Fruit fly (Drosophila melanogaster) whole organism, embryonic: ENCODE results near the gene Hayan.

Source experiments
- Abd-B ChIP-seq: fragments of 200-800 bp; sonication (Bioruptor generic); optimal IDR thresholded peaks from 2 replicates; lab custom pipeline; 2018; ENCODE audit warnings: missing biosample characterization, mild to moderate bottlenecking, missing genetic modification characterization, moderate library complexity
- CG10147 ChIP-seq: fragments of 200-800 bp; sonication (Bioruptor generic); optimal IDR thresholded peaks from 2 replicates; lab custom pipeline; 2019; ENCODE audit warnings: missing biosample characterization, mild to moderate bottlenecking, missing genetic modification characterization, moderate library complexity
- CG1024 ChIP-seq: fragments of 200-800 bp; sonication (Bioruptor generic); IDR thresholded peaks from 2 replicates; pipeline ENCODE4 v1.3.6; 2022; ENCODE audit warnings: missing biosample characterization, missing genetic modification characterization
- CG11560 ChIP-seq: fragments of 200-800 bp; sonication (Bioruptor generic); IDR thresholded peaks from 3 replicates; pipeline ENCODE4 v1.3.6; 2022; ENCODE audit warnings: missing biosample characterization, missing genetic modification characterization
- CG14050 ChIP-seq: fragments of 200-800 bp; sonication (Bioruptor generic); IDR thresholded peaks from 3 replicates; pipeline ENCODE4 v1.3.6; 2022; ENCODE audit warnings: missing biosample characterization, missing genetic modification characterization
- CG1603 ChIP-seq: fragments of 200-800 bp; sonication (Bioruptor generic); optimal IDR thresholded peaks from 2 replicates; lab custom pipeline; 2019; ENCODE audit warnings: missing biosample characterization, mild to moderate bottlenecking, missing genetic modification characterization, moderate library complexity
- CG17186 ChIP-seq: fragments of 200-800 bp; sonication (Bioruptor generic); optimal IDR thresholded peaks from 3 replicates; lab custom pipeline; 2017; ENCODE audit warnings: missing biosample characterization, missing genetic modification reagents, missing genetic modification characterization
- CG17568 ChIP-seq: fragments of 200-800 bp; sonication (Bioruptor generic); optimal IDR thresholded peaks from 2 replicates; lab custom pipeline; 2018; ENCODE audit warnings: missing biosample characterization, mild to moderate bottlenecking, missing genetic modification characterization, moderate library complexity
- CG1832 ChIP-seq: fragments of 200-800 bp; sonication (Bioruptor generic); optimal IDR thresholded peaks from 2 replicates; lab custom pipeline; 2017; ENCODE audit warnings: missing biosample characterization, mild to moderate bottlenecking, missing genetic modification characterization, inconsistent platforms
- CG2120 ChIP-seq: fragments of 200-800 bp; sonication (Bioruptor generic); optimal IDR thresholded peaks from 3 replicates; lab custom pipeline; 2016; ENCODE audit warnings: missing biosample characterization, missing genetic modification characterization
- CG32532 ChIP-seq: fragments of 200-800 bp; sonication (Bioruptor generic); IDR thresholded peaks from 2 replicates; pipeline ENCODE4 v1.3.6; 2022; ENCODE audit warnings: missing biosample characterization, missing genetic modification characterization
- CG6791 ChIP-seq: fragments of 200-800 bp; sonication (Bioruptor generic); IDR thresholded peaks from 3 replicates; pipeline ENCODE4 v1.3.6; 2022; ENCODE audit warnings: missing biosample characterization, missing genetic modification characterization; ENCODE audit not compliant: partially characterized antibody
- CG7928 ChIP-seq: fragments of 200-800 bp; sonication (Bioruptor generic); optimal IDR thresholded peaks from 2 replicates; lab custom pipeline; 2017; ENCODE audit warnings: missing biosample characterization, mild to moderate bottlenecking, missing genetic modification characterization
- CG9215 ChIP-seq: fragments of 200-800 bp; sonication (Bioruptor generic); IDR thresholded peaks from 2 replicates; pipeline ENCODE4 v1.3.6; 2022; ENCODE audit warnings: missing biosample characterization, missing genetic modification characterization
- Dfd ChIP-seq, 2 experiments: fragments of >200 bp; optimal IDR thresholded peaks; 2 replicates each; lab custom pipeline; 2017; ENCODE audit warnings: missing biosample characterization in 2 of 2, missing genetic modification characterization in 2 of 2
- Dref ChIP-seq: fragments of 200-800 bp; sonication (Bioruptor generic); IDR thresholded peaks from 2 replicates; pipeline ENCODE4 v1.3.6; 2022; ENCODE audit warnings: missing biosample characterization, missing genetic modification characterization
- GATAe ChIP-seq: fragments of 200-800 bp; sonication (Bioruptor generic); conservative IDR thresholded peaks from 2 replicates; pipeline ENCODE4 v1.3.6; 2022; ENCODE audit warnings: missing biosample characterization, missing genetic modification characterization
- Hand ChIP-seq: fragments of 200-800 bp; sonication (Bioruptor generic); optimal IDR thresholded peaks from 2 replicates; lab custom pipeline; 2017; ENCODE audit warnings: mild to moderate bottlenecking, missing biosample characterization, missing genetic modification reagents, missing genetic modification characterization
- MBD-R2 ChIP-seq: fragments of 200-800 bp; sonication (Bioruptor generic); IDR thresholded peaks from 2 replicates; pipeline ENCODE4 v1.3.6; 2022; ENCODE audit warnings: missing biosample characterization, missing genetic modification characterization
- Meics ChIP-seq: fragments of 200-800 bp; sonication (Bioruptor generic); optimal IDR thresholded peaks from 2 replicates; lab custom pipeline; 2017; ENCODE audit warnings: missing biosample characterization, mild to moderate bottlenecking, missing genetic modification characterization
- NC2β ChIP-seq: fragments of 200-800 bp; sonication (Bioruptor generic); optimal IDR thresholded peaks from 2 replicates; lab custom pipeline; 2016; ENCODE audit warnings: missing biosample characterization, missing genetic modification characterization
- PHDP ChIP-seq: fragments of 200-800 bp; sonication (Bioruptor generic); optimal IDR thresholded peaks from 3 replicates; lab custom pipeline; 2018; ENCODE audit warnings: missing biosample characterization, mild to moderate bottlenecking, missing genetic modification characterization, moderate library complexity
- Poxn ChIP-seq: fragments of 200-800 bp; sonication (Bioruptor generic); IDR thresholded peaks from 2 replicates; pipeline ENCODE4 v1.3.6; 2022; ENCODE audit warnings: missing biosample characterization, missing genetic modification characterization
- Rx ChIP-seq: fragments of 200-800 bp; sonication (Bioruptor generic); IDR thresholded peaks from 2 replicates; pipeline ENCODE4 v1.3.6; 2022; ENCODE audit warnings: missing biosample characterization, missing genetic modification characterization
- TFAM ChIP-seq: fragments of 200-800 bp; sonication (Bioruptor generic); optimal IDR thresholded peaks from 2 replicates; lab custom pipeline; 2017; ENCODE audit warnings: missing biosample characterization, missing genetic modification characterization, inconsistent platforms
- abd-A ChIP-seq: fragments of 200-800 bp; sonication (Bioruptor generic); optimal IDR thresholded peaks from 3 replicates; lab custom pipeline; 2019; ENCODE audit warnings: missing biosample characterization, mild to moderate bottlenecking, missing genetic modification characterization, moderate library complexity
- ara ChIP-seq: fragments of 200-800 bp; sonication (Bioruptor generic); IDR thresholded peaks from 2 replicates; pipeline ENCODE4 v1.3.6; 2022; ENCODE audit warnings: missing biosample characterization, missing genetic modification characterization
- bab2 ChIP-seq: fragments of 200-800 bp; sonication (Bioruptor generic); optimal IDR thresholded peaks from 2 replicates; lab custom pipeline; 2016; ENCODE audit warnings: missing biosample characterization, missing genetic modification characterization
- br ChIP-seq: fragments of >200 bp; optimal IDR thresholded peaks from 2 replicates; lab custom pipeline; 2017
- btn ChIP-seq: fragments of 200-800 bp; sonication (Bioruptor generic); optimal IDR thresholded peaks from 2 replicates; lab custom pipeline; 2016; ENCODE audit warnings: missing biosample characterization, missing genetic modification characterization
- cwo ChIP-seq: fragments of 200-800 bp; sonication (Bioruptor generic); optimal IDR thresholded peaks from 3 replicates; lab custom pipeline; 2017; ENCODE audit warnings: missing biosample characterization, missing genetic modification characterization, mild to moderate bottlenecking, moderate library complexity, missing genetic modification reagents
- ems ChIP-seq: fragments of 200-800 bp; sonication (Bioruptor generic); optimal IDR thresholded peaks from 3 replicates; lab custom pipeline; 2016; ENCODE audit warnings: missing biosample characterization, missing genetic modification characterization
- fd3F ChIP-seq: fragments of 200-800 bp; sonication (Bioruptor generic); optimal IDR thresholded peaks from 2 replicates; lab custom pipeline; 2018; ENCODE audit warnings: missing biosample characterization, mild to moderate bottlenecking, missing genetic modification characterization, moderate library complexity
- gcm ChIP-seq: fragments of 200-800 bp; sonication (Bioruptor generic); optimal IDR thresholded peaks from 2 replicates; lab custom pipeline; 2019; ENCODE audit warnings: missing biosample characterization, mild to moderate bottlenecking, missing genetic modification characterization, moderate library complexity
- gfzf ChIP-seq: fragments of 200-800 bp; sonication (Bioruptor generic); optimal IDR thresholded peaks from 2 replicates; lab custom pipeline; 2016; ENCODE audit warnings: missing biosample characterization, mild to moderate bottlenecking, missing genetic modification characterization, moderate library complexity
- gsb ChIP-seq: fragments of 200-800 bp; sonication (Bioruptor generic); IDR thresholded peaks from 2 replicates; pipeline ENCODE4 v1.3.6; 2022; ENCODE audit warnings: missing biosample characterization, missing genetic modification characterization
- luna ChIP-seq: fragments of 200-800 bp; sonication (Bioruptor generic); optimal IDR thresholded peaks from 2 replicates; lab custom pipeline; 2016; ENCODE audit warnings: missing biosample characterization, missing genetic modification characterization
- maf-S ChIP-seq: fragments of 200-800 bp; sonication (Bioruptor generic); optimal IDR thresholded peaks from 2 replicates; lab custom pipeline; 2016; ENCODE audit warnings: missing biosample characterization, missing genetic modification characterization
- nerfin-2 ChIP-seq: fragments of 200-800 bp; sonication (Bioruptor generic); IDR thresholded peaks from 2 replicates; pipeline ENCODE4 v1.3.6; 2022; ENCODE audit warnings: missing biosample characterization, missing genetic modification characterization; ENCODE audit not compliant: partially characterized antibody
- oc ChIP-seq: fragments of 200-800 bp; sonication (Bioruptor generic); optimal IDR thresholded peaks from 2 replicates; lab custom pipeline; 2018; ENCODE audit warnings: missing biosample characterization, mild to moderate bottlenecking, missing genetic modification characterization, moderate library complexity
- prd ChIP-seq, 3 experiments: fragments of >200 bp in 2 of 3; fragments of 200-800 bp in 1 of 3; sonication (Bioruptor generic) in 1 of 3; optimal IDR thresholded peaks in 2 of 3; IDR thresholded peaks in 1 of 3; 2 replicates in 2 of 3; 3 replicates in 1 of 3; pipeline versions ENCODE4 v1.3.6 to Lab custom; 2017 to 2022; ENCODE audit warnings: missing biosample characterization in 1 of 3, missing genetic modification characterization in 1 of 3
- ranshi ChIP-seq: fragments of 200-800 bp; sonication (Bioruptor generic); IDR thresholded peaks from 2 replicates; pipeline ENCODE4 v1.3.6; 2022; ENCODE audit warnings: missing biosample characterization, missing genetic modification characterization
- sd ChIP-seq: fragments of 200-800 bp; sonication (Bioruptor generic); optimal IDR thresholded peaks from 3 replicates; lab custom pipeline; 2018; ENCODE audit warnings: missing biosample characterization, mild to moderate bottlenecking, missing genetic modification characterization, moderate library complexity
- slbo ChIP-seq: fragments of 200-800 bp; sonication (Bioruptor generic); IDR thresholded peaks from 2 replicates; pipeline ENCODE4 v1.3.6; 2022; ENCODE audit warnings: missing biosample characterization, missing genetic modification characterization
- ssp ChIP-seq: fragments of 200-800 bp; sonication (Bioruptor generic); IDR thresholded peaks from 2 replicates; pipeline ENCODE4 v1.3.6; 2022; ENCODE audit warnings: missing biosample characterization, missing genetic modification characterization
- tin ChIP-seq: fragments of 200-800 bp; sonication (Bioruptor generic); optimal IDR thresholded peaks from 3 replicates; lab custom pipeline; 2016; ENCODE audit warnings: missing biosample characterization, missing genetic modification characterization
- trem ChIP-seq: fragments of 200-800 bp; optimal IDR thresholded peaks from 3 replicates; lab custom pipeline; 2019; ENCODE audit warnings: missing biosample characterization, mild to moderate bottlenecking, missing genetic modification characterization, moderate library complexity
- wdn ChIP-seq: fragments of 200-800 bp; sonication (Bioruptor generic); IDR thresholded peaks from 2 replicates; pipeline ENCODE4 v1.3.6; 2022; ENCODE audit warnings: missing biosample characterization, missing genetic modification characterization
- z ChIP-seq: fragments of 200-800 bp; sonication (Bioruptor generic); IDR thresholded peaks from 3 replicates; pipeline ENCODE4 v1.3.6; 2022; ENCODE audit warnings: missing biosample characterization, missing genetic modification characterization
- zf30C ChIP-seq: fragments of 200-800 bp; sonication (Bioruptor generic); optimal IDR thresholded peaks from 3 replicates; lab custom pipeline; 2018; ENCODE audit warnings: missing biosample characterization, mild to moderate bottlenecking, missing genetic modification characterization

Gene Hayan

dm6 chrX:18524594-18525266 lies 41.2 kb upstream of the Hayan start (continued):
- TF ChIP-seq GATAe (GFP tag; lab: Robert Waterston, UW), result no peak
- TF ChIP-seq br, result no peak
- no peak for TF ChIP-seq Dref (GFP tag; lab: Robert Waterston, UW)
- no peak for TF ChIP-seq CG1024 (GFP tag; lab: Robert Waterston, UW)
- TF ChIP-seq CG1832 (GFP tag; lab: Kevin White, UChicago), result no peak
- TF ChIP-seq sd (tag; lab: Kevin White, UChicago), result no peak
- 0 out of 2 replicates have a peak, but pooled peaks have one; percentile 8 for TF ChIP-seq CG32532 (GFP tag; lab: Robert Waterston, UW)
- TF ChIP-seq CG9215, result no peak
- no peak for TF ChIP-seq oc (tag; lab: Kevin White, UChicago)
- no peak for TF ChIP-seq slbo
- TF ChIP-seq Rx (GFP tag; lab: Robert Waterston, UW), result no peak
- TF ChIP-seq z (GFP tag; lab: Robert Waterston, UW), result peak; percentile 45; the same call in 1 of the 3 replicates
- TF ChIP-seq gsb (GFP tag; lab: Robert Waterston, UW), result no peak
- TF ChIP-seq CG17186 (GFP tag; lab: Kevin White, UChicago), result no peak
- peak; percentile 25 for TF ChIP-seq PHDP
- TF ChIP-seq btn (GFP tag; lab: Kevin White, UChicago), result no peak
- no peak for TF ChIP-seq Dfd (GFP tag; optimal IDR thresholded peaks at IDR 0.05; lab: Kevin White, UChicago)
- TF ChIP-seq maf-S, result no peak
- TF ChIP-seq Hand (GFP tag; lab: Kevin White, UChicago), result no peak
- no peak for TF ChIP-seq zf30C (GFP tag; lab: Kevin White, UChicago)
- no peak for TF ChIP-seq CG2120 (GFP tag; lab: Kevin White, UChicago)
- no peak for TF ChIP-seq gfzf (GFP tag; lab: Kevin White, UChicago)
- no peak for TF ChIP-seq NC2β (GFP tag; lab: Kevin White, UChicago)
- TF ChIP-seq gcm (GFP tag; lab: Kevin White, UChicago), result peak; percentile 24
- TF ChIP-seq ranshi (GFP tag; lab: Robert Waterston, UW), result no peak
- TF ChIP-seq ssp (GFP tag; lab: Robert Waterston, UW), result no peak
- TF ChIP-seq CG7928 (GFP tag; lab: Kevin White, UChicago), result no peak
- TF ChIP-seq bab2 (GFP tag; lab: Kevin White, UChicago), result no peak
- TF ChIP-seq abd-A (tag; lab: Kevin White, UChicago), result no peak
- no peak for TF ChIP-seq nerfin-2 (GFP tag; lab: Robert Waterston, UW)
- no peak for TF ChIP-seq wdn
- TF ChIP-seq luna (GFP tag; lab: Kevin White, UChicago), result no peak
- TF ChIP-seq CG17568 (GFP tag; lab: Kevin White, UChicago), result no peak
- TF ChIP-seq MBD-R2 (GFP tag; lab: Robert Waterston, UW), result no peak
- TF ChIP-seq TFAM, result no peak
- TF ChIP-seq Poxn (GFP tag; lab: Robert Waterston, UW), result no peak
- no peak for TF ChIP-seq CG11560
- TF ChIP-seq ems (GFP tag; lab: Kevin White, UChicago), result no peak
- TF ChIP-seq tin (GFP tag; lab: Kevin White, UChicago), result peak; percentile 40
- no peak for TF ChIP-seq prd (optimal IDR thresholded peaks at IDR 0.05; lab: Kevin White, UChicago)
- peak; percentile 45; the same call in 1 of the 3 replicates for TF ChIP-seq prd (GFP tag; IDR thresholded peaks at IDR 0.05; lab: Robert Waterston, UW)
- TF ChIP-seq Abd-B (GFP tag; lab: Kevin White, UChicago), result peak; percentile 14
- no peak for TF ChIP-seq fd3F (GFP tag; lab: Kevin White, UChicago)
- no peak for TF ChIP-seq CG6791 (GFP tag; lab: Robert Waterston, UW)
- TF ChIP-seq Meics, result peak; percentile 57
- peak; percentile 3 for TF ChIP-seq CG1603 (tag; lab: Kevin White, UChicago)
- TF ChIP-seq cwo (GFP tag; lab: Kevin White, UChicago), result peak; percentile 65
- no peak for TF ChIP-seq ara (GFP tag; lab: Robert Waterston, UW)
- TF ChIP-seq CG14050 (GFP tag; lab: Robert Waterston, UW), result no peak
- peak; percentile 33 for TF ChIP-seq CG10147 (GFP tag; lab: Kevin White, UChicago)
- peak; percentile 47 for TF ChIP-seq trem (tag; lab: Kevin White, UChicago)
